Fruit fly (Drosophila melanogaster) whole organism, adult: ENCODE measurements around the gene mad2.

Experiments used
- CG11617 ChIP-seq: fragments of 200-800 bp; sonication (Bioruptor generic); optimal IDR thresholded peaks from 2 replicates; lab custom pipeline; 2017; ENCODE audit warnings: mild to moderate bottlenecking, missing biosample characterization, missing genetic modification reagents, missing genetic modification characterization
- CG14711 ChIP-seq: fragments of 200-800 bp; sonication (Bioruptor generic); optimal IDR thresholded peaks from 2 replicates; lab custom pipeline; 2018; ENCODE audit warnings: missing biosample characterization, mild to moderate bottlenecking, missing genetic modification characterization, moderate library complexity
- CG1620 ChIP-seq: fragments of 200-800 bp; sonication (Bioruptor generic); optimal IDR thresholded peaks from 2 replicates; lab custom pipeline; 2016; ENCODE audit warnings: missing biosample characterization, missing genetic modification characterization
- CG7101 ChIP-seq: fragments of 200-800 bp; sonication (Bioruptor generic); optimal IDR thresholded peaks from 2 replicates; lab custom pipeline; 2018; ENCODE audit warnings: missing biosample characterization, mild to moderate bottlenecking, missing genetic modification characterization, moderate library complexity
- Clk ChIP-seq: fragments of 200-800 bp; sonication (Bioruptor generic); optimal IDR thresholded peaks from 2 replicates; lab custom pipeline; 2017; ENCODE audit warnings: missing biosample characterization, missing genetic modification characterization
- Crg-1 ChIP-seq: fragments of 200-800 bp; sonication (Bioruptor generic); optimal IDR thresholded peaks from 2 replicates; lab custom pipeline; 2016; ENCODE audit warnings: missing biosample characterization, missing genetic modification characterization
- Hr96 ChIP-seq: fragments of 200-800 bp; sonication (Bioruptor generic); optimal IDR thresholded peaks from 2 replicates; lab custom pipeline; 2016; ENCODE audit warnings: missing biosample characterization, missing genetic modification characterization
- bab1 ChIP-seq: fragments of 200-800 bp; sonication (Bioruptor generic); optimal IDR thresholded peaks from 3 replicates; lab custom pipeline; 2019; ENCODE audit warnings: missing biosample characterization, mild to moderate bottlenecking, missing genetic modification characterization, moderate library complexity
- cnc ChIP-seq, 2 experiments: fragments of >200 bp; optimal IDR thresholded peaks; 2 replicates each; lab custom pipeline; 2017
- kay ChIP-seq: fragments of 200-800 bp; sonication (Bioruptor generic); peaks from one replicate; lab custom pipeline; 2016; ENCODE audit warnings: missing biosample characterization, missing genetic modification characterization, borderline replicate concordance
- ovo ChIP-seq: fragments of 200-800 bp; sonication (Bioruptor generic); optimal IDR thresholded peaks from 2 replicates; lab custom pipeline; 2016; ENCODE audit warnings: missing biosample characterization, missing genetic modification characterization
- pad ChIP-seq: fragments of 200-800 bp; sonication (Bioruptor generic); optimal IDR thresholded peaks from 3 replicates; lab custom pipeline; 2017; ENCODE audit warnings: missing biosample characterization, missing genetic modification characterization, mild to moderate bottlenecking, moderate library complexity, missing genetic modification reagents
- tj ChIP-seq: fragments of 200-800 bp; sonication (Bioruptor generic); optimal IDR thresholded peaks from 3 replicates; lab custom pipeline; 2017; ENCODE audit warnings: missing biosample characterization, mild to moderate bottlenecking, missing genetic modification characterization, moderate library complexity
- toe ChIP-seq: fragments of 200-800 bp; sonication (Bioruptor generic); optimal IDR thresholded peaks from 2 replicates; lab custom pipeline; 2016; ENCODE audit warnings: missing biosample characterization, missing genetic modification characterization

DNA sequence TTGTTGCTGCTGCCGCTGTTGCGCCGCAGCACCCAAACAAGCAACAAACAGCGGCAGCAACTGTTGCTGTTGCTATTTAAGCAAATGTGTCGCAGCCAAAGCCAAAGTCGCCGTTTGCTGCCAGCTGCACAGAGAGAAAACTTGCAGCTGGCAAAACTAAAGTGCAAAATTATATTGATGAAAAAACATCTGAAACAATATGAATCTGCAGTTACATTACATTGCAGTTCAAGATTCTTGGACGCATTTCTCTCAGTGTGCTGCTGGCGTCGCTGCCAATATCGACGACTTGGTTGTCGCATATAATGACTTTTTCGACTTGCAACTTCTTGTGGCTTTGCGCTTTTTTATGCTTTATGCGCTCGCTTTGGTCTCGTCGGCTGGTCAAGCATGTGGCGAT lies 21.4 kb upstream of the mad2 start:
- TF ChIP-seq pad (GFP tag; lab: Kevin White, UChicago) (no peak), kay (GFP tag; lab: Kevin White, UChicago) (no peak), Hr96 (GFP tag; lab: Kevin White, UChicago) (no peak), Clk (GFP tag; lab: Kevin White, UChicago) (no peak), ovo (GFP tag; lab: Kevin White, UChicago) (no peak), CG14711 (tag; lab: Kevin White, UChicago) (no peak), cnc (optimal IDR thresholded peaks at IDR 0.05; lab: Kevin White, UChicago) (no peak), tj (GFP tag; lab: Kevin White, UChicago) (no peak), CG1620 (no peak), CG11617 (GFP tag; lab: Kevin White, UChicago) (no peak), toe (GFP tag; lab: Kevin White, UChicago) (no peak), CG7101 (no peak), Crg-1 (no peak), bab1 (GFP tag; lab: Kevin White, UChicago) (no peak)
